Worm (Caenorhabditis elegans): ENCODE data around the gene nlp-47.

ce11 chrIV:5294467-5294866 lies 3.8 kb downstream of the nlp-47 start:
- no peak for TF ChIP-seq egl-27 (tag; optimal IDR thresholded peaks at IDR 0.05)
- TF ChIP-seq ztf-11 (tag; optimal IDR thresholded peaks at IDR 0.05): no peak
- no peak for TF ChIP-seq mdl-1 (tag; optimal IDR thresholded peaks at IDR 0.05)

All from whole organism, L3 larva.